Worm (Caenorhabditis elegans) whole organism, midembryonic: ENCODE data around the gene cmk-1.

Source experiments
- T22C8.4 ChIP-seq: fragments of 200-800 bp; sonication (Bioruptor generic); IDR thresholded peaks from 2 replicates; pipeline ENCODE4 v1.3.6; 2022; ENCODE audit warnings: missing genetic modification characterization, missing compliant biosample characterization
- flt-1 ChIP-seq: fragments of 200-800 bp; sonication (Bioruptor generic); IDR thresholded peaks from 2 replicates; pipeline ENCODE4 v1.3.6; 2022; ENCODE audit warnings: missing genetic modification characterization, missing compliant biosample characterization
- klf-2 ChIP-seq: fragments of 200-800 bp; sonication (Bioruptor generic); conservative IDR thresholded peaks from 2 replicates; pipeline ENCODE4 v1.3.6; 2022; ENCODE audit warnings: missing genetic modification reagents, missing genetic modification characterization, missing compliant biosample characterization
- med-1 ChIP-seq: sonication (generic microtip); optimal IDR thresholded peaks from 2 replicates; lab custom pipeline; 2017; ENCODE audit warnings: missing genetic modification characterization, mild to moderate bottlenecking, missing compliant biosample characterization, antibody characterized with exemption, missing genetic modification reagents; ENCODE audit not compliant: insufficient read depth
- ref-1 ChIP-seq: fragments of 200-800 bp; sonication (Bioruptor generic); conservative IDR thresholded peaks from 2 replicates; pipeline ENCODE4 v1.3.6; 2022; ENCODE audit warnings: missing genetic modification reagents, missing genetic modification characterization, missing compliant biosample characterization
- ztf-23 ChIP-seq: fragments of 200-800 bp; sonication (Bioruptor generic); IDR thresholded peaks from 2 replicates; pipeline ENCODE4 v1.3.6; 2022; ENCODE audit warnings: missing genetic modification reagents, missing genetic modification characterization, missing compliant biosample characterization

DNA sequence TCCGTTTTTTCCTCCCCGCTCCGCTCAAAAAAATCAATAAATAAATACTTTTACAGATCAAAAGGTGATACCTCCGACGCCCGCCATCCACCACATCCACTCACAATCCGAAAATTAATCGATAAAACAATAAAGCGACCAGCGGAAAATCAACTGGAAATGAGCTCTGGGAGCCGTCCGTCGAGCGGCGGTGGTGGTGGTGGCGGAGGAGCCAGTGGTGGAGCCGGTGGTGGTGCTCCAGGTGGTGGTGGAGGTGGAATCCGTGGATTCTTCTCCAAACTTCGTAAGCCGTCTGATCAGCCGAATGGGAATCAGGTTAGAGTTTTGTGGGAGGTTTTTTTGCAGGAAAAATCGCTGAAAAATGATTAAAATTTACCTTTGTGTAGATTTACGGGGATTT lies 23.6 kb downstream of the cmk-1 start, which contains the start of gene egl-4:
- no peak for TF ChIP-seq T22C8.4 (GFP tag; lab: Robert Waterston, UW)
- no peak for TF ChIP-seq klf-2 (GFP tag; lab: Robert Waterston, UW)
- TF ChIP-seq ref-1 (GFP tag; lab: Robert Waterston, UW): no peak
- no peak for TF ChIP-seq ztf-23
- TF ChIP-seq med-1 (GFP tag; lab: Kevin White, UChicago): no peak
- TF ChIP-seq flt-1 (GFP tag; lab: Robert Waterston, UW): no peak
